Worm (Caenorhabditis elegans) whole organism, mixed stage, embryonic: ENCODE data around the gene Y38H8A.4.
"Not testable (repeated sequence)": the region's sequence is repeated elsewhere in the genome, so short reads cannot be mapped to it uniquely, and the experiment has no call there.

Experiments
- ceh-39 ChIP-seq: fragments of 150-350 bp; optimal IDR thresholded peaks from 2 replicates; lab custom pipeline; 2014; ENCODE audit warnings: missing biosample characterization, missing genetic modification characterization
- ces-1 ChIP-seq: fragments of 150-350 bp; optimal IDR thresholded peaks from 2 replicates; lab custom pipeline; 2014; ENCODE audit warnings: missing biosample characterization, missing genetic modification reagents, missing genetic modification characterization
- elt-1 ChIP-seq: sonication (generic microtip); optimal IDR thresholded peaks from 2 replicates; lab custom pipeline; 2017; ENCODE audit warnings: missing genetic modification characterization, mild to moderate bottlenecking, missing compliant biosample characterization, antibody characterized with exemption, moderate library complexity, borderline replicate concordance; ENCODE audit not compliant: insufficient read depth
- elt-3 ChIP-seq: fragments of 150-350 bp; optimal IDR thresholded peaks from 2 replicates; lab custom pipeline; 2014; ENCODE audit warnings: missing biosample characterization, missing genetic modification characterization
- nhr-12 ChIP-seq: fragments of 150-350 bp; optimal IDR thresholded peaks from 2 replicates; lab custom pipeline; 2014; ENCODE audit warnings: missing biosample characterization, missing genetic modification characterization
- nhr-237 ChIP-seq: fragments of 150-350 bp; optimal IDR thresholded peaks from 2 replicates; lab custom pipeline; 2014; ENCODE audit warnings: missing biosample characterization, missing genetic modification characterization
- pha-4 ChIP-seq: fragments of 150-350 bp; optimal IDR thresholded peaks from 2 replicates; lab custom pipeline; 2018; ENCODE audit warnings: missing biosample characterization, missing genetic modification reagents, missing genetic modification characterization
- unc-39 ChIP-seq: fragments of 150-350 bp; optimal IDR thresholded peaks from 2 replicates; lab custom pipeline; 2014; ENCODE audit warnings: missing biosample characterization, missing genetic modification characterization
- unc-62 ChIP-seq: fragments of 150-350 bp; optimal IDR thresholded peaks from 2 replicates; lab custom pipeline; 2014; ENCODE audit warnings: missing biosample characterization, missing genetic modification reagents, missing genetic modification characterization
- ztf-11 ChIP-seq: fragments of 150-350 bp; optimal IDR thresholded peaks from 2 replicates; lab custom pipeline; 2014; ENCODE audit warnings: missing biosample characterization, missing genetic modification characterization

ce11 chrIV:13441715-13442114 is 30.5 kb downstream of the Y38H8A.4 start:
- not testable (repeated sequence) for TF ChIP-seq ztf-11 (tag; lab: Kevin White, UChicago); unc-62; pha-4 (tag; lab: Kevin White, UChicago); ces-1 (GFP tag; lab: Kevin White, UChicago); elt-3; nhr-12 (tag; lab: Kevin White, UChicago); ceh-39 (tag; lab: Kevin White, UChicago); elt-1 (tag; lab: Kevin White, UChicago); nhr-237 (tag; lab: Kevin White, UChicago); unc-39 (tag; lab: Kevin White, UChicago)
